Worm (Caenorhabditis elegans) whole organism, midembryonic: ENCODE results near the gene clec-51.

ENCODE experiments used
- T22C8.4 ChIP-seq: fragments of 200-800 bp; sonication (Bioruptor generic); IDR thresholded peaks from 2 replicates; pipeline ENCODE4 v1.3.6; 2022; ENCODE audit warnings: missing genetic modification characterization, missing compliant biosample characterization
- cog-1 ChIP-seq: sonication (generic microtip); optimal IDR thresholded peaks from 2 replicates; lab custom pipeline; 2016; ENCODE audit warnings: missing genetic modification characterization, missing compliant biosample characterization
- flt-1 ChIP-seq: fragments of 200-800 bp; sonication (Bioruptor generic); IDR thresholded peaks from 2 replicates; pipeline ENCODE4 v1.3.6; 2022; ENCODE audit warnings: missing genetic modification characterization, missing compliant biosample characterization
- klf-2 ChIP-seq: fragments of 200-800 bp; sonication (Bioruptor generic); conservative IDR thresholded peaks from 2 replicates; pipeline ENCODE4 v1.3.6; 2022; ENCODE audit warnings: missing genetic modification reagents, missing genetic modification characterization, missing compliant biosample characterization
- med-1 ChIP-seq: sonication (generic microtip); optimal IDR thresholded peaks from 2 replicates; lab custom pipeline; 2017; ENCODE audit warnings: missing genetic modification characterization, mild to moderate bottlenecking, missing compliant biosample characterization, antibody characterized with exemption, missing genetic modification reagents; ENCODE audit not compliant: insufficient read depth
- ref-1 ChIP-seq: fragments of 200-800 bp; sonication (Bioruptor generic); conservative IDR thresholded peaks from 2 replicates; pipeline ENCODE4 v1.3.6; 2022; ENCODE audit warnings: missing genetic modification reagents, missing genetic modification characterization, missing compliant biosample characterization
- tab-1 ChIP-seq: fragments of 200-800 bp; sonication (Bioruptor generic); IDR thresholded peaks from 2 replicates; pipeline ENCODE4 v1.3.6; 2022; ENCODE audit warnings: missing genetic modification characterization, missing compliant biosample characterization
- ztf-23 ChIP-seq: fragments of 200-800 bp; sonication (Bioruptor generic); IDR thresholded peaks from 2 replicates; pipeline ENCODE4 v1.3.6; 2022; ENCODE audit warnings: missing genetic modification reagents, missing genetic modification characterization, missing compliant biosample characterization
- ztf-29 ChIP-seq: fragments of 200-800 bp; sonication (Bioruptor generic); IDR thresholded peaks from 2 replicates; pipeline ENCODE4 v1.3.6; 2022; ENCODE audit warnings: missing genetic modification reagents, missing genetic modification characterization, missing compliant biosample characterization

Gene clec-51

DNA sequence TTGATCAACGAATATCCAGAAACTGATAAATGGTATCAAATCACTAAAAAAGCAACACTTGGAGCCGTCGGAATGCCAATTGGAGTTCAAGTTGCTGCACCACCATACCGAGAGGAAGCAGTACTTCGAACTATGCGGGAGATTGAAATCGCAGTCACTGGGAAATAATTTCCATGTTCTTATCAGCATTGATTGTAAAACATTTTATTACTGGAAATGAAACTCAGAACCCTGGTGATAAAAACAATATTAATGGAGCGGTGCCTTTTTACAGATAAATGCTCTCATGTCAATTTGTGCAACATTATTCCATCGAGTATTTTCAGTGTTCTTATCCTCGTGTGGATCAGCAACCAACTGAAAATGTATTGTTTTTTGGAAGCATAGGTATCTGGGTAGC is 1.8 kb downstream of the clec-51 start:
- TF ChIP-seq klf-2 (GFP tag; lab: Robert Waterston, UW): no peak

DNA sequence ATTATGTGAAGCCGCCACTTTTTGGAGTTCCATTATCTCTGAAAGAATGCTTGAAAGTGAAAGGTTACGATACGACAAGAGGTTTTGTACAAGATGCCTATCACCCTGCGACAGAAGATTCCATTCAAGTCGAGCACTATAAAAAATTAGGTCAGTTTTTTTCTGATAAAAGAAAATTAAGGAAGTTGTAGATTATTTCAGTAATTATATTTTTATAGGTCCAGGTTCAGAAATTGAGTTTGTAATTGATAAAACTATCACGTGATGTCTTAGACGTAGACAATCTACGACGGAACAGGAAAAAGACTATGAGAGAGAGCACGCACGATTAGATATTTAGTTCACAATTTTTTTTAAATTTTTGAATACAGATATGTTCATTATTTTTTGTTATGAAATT is 3.6 kb downstream of the clec-51 start:
- no peak for TF ChIP-seq ztf-29
- TF ChIP-seq T22C8.4 (GFP tag; lab: Robert Waterston, UW): no peak
- TF ChIP-seq med-1: no peak
- TF ChIP-seq klf-2 (GFP tag; lab: Robert Waterston, UW): no peak
- TF ChIP-seq ref-1 (GFP tag; lab: Robert Waterston, UW): no peak
- no peak for TF ChIP-seq flt-1
- TF ChIP-seq cog-1 (tag; lab: Kevin White, UChicago): no peak

DNA sequence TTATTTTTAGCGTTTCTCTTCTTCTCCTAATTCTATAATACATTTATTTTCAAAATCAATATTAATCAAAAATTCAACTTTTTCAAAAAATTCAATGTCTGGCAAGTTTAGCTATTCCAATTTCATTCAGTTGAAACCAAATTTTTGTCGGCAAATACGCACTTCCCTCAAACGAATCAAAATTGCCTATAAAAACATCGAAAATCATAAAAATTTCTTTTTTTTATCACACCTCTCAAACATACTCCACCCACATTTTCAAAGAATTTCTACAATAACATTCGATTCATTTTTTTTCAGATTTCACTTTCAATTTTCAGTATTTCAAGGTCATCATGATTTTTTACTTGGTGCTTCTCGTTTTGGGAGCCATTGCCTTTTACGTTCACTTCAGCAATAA is 4.5 kb downstream of the clec-51 start, which contains the start of gene faah-1:
TSS of gene faah-1 (plus strand) at position 301 of the 400 bp plus-strand sequence.
- TF ChIP-seq cog-1 (tag; lab: Kevin White, UChicago): no peak
- no peak for TF ChIP-seq flt-1
- no peak for TF ChIP-seq klf-2 (GFP tag; lab: Robert Waterston, UW)
- TF ChIP-seq T22C8.4 (GFP tag; lab: Robert Waterston, UW): no peak
- no peak for TF ChIP-seq ztf-29
- TF ChIP-seq tab-1 (GFP tag; lab: Robert Waterston, UW): no peak
- TF ChIP-seq med-1: no peak
- no peak for TF ChIP-seq ref-1 (GFP tag; lab: Robert Waterston, UW)
- TF ChIP-seq ztf-23 (GFP tag; lab: Robert Waterston, UW): no peak

DNA sequence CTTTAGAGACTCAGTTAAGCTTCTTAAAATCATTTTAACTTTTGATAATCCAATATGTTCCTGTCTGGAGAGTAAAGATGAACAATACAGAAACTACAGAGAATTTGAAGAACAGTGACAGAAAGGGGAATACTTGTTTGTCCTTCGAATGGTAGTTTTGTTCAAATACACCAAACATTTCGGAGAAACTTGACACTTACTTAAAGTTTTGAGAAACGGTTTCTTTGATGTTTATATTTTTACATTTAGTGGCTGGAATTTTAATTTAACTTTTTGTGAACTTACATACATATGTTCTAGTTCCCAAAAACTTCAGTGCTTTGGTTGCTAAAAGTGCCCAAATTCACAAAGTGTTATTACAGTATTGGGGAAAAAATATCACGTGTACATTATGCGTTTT is 6.4 kb downstream of the clec-51 start, which contains the start of gene B0218.5:
TSS of gene B0218.5 (minus strand) at position 101 of the 400 bp plus-strand sequence.
- TF ChIP-seq flt-1 (no peak), ref-1 (GFP tag; lab: Robert Waterston, UW) (no peak), ztf-23 (GFP tag; lab: Robert Waterston, UW) (no peak), tab-1 (GFP tag; lab: Robert Waterston, UW) (no peak), T22C8.4 (GFP tag; lab: Robert Waterston, UW) (no peak), klf-2 (GFP tag; lab: Robert Waterston, UW) (no peak), cog-1 (tag; lab: Kevin White, UChicago) (no peak), ztf-29 (no peak), med-1 (no peak)

DNA sequence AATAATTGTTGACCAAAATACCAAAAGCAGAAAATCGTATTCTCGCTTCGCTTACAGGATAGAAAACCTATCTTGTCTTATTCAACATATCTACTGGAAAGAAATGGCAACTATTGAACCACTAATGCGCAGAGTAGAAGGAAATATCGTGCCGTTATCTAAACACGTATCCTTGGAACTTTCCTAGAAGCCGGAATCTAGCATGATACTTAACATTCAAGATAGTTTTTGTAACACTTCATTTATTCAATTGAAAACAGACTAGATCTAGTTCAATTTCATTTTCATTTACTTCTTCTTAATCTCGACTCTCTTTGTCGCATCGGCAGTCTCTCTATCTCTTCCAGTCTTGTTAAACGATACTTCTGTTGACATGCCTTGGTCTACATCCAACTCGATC is 8.6 kb downstream of the clec-51 start:
- no peak for TF ChIP-seq cog-1 (tag; lab: Kevin White, UChicago)
- TF ChIP-seq ztf-29: no peak
- no peak for TF ChIP-seq ztf-23 (GFP tag; lab: Robert Waterston, UW)
- TF ChIP-seq ref-1 (GFP tag; lab: Robert Waterston, UW): no peak
- no peak for TF ChIP-seq med-1
- TF ChIP-seq tab-1 (GFP tag; lab: Robert Waterston, UW): no peak
- TF ChIP-seq klf-2 (GFP tag; lab: Robert Waterston, UW): no peak
- no peak for TF ChIP-seq T22C8.4 (GFP tag; lab: Robert Waterston, UW)
- no peak for TF ChIP-seq flt-1

DNA sequence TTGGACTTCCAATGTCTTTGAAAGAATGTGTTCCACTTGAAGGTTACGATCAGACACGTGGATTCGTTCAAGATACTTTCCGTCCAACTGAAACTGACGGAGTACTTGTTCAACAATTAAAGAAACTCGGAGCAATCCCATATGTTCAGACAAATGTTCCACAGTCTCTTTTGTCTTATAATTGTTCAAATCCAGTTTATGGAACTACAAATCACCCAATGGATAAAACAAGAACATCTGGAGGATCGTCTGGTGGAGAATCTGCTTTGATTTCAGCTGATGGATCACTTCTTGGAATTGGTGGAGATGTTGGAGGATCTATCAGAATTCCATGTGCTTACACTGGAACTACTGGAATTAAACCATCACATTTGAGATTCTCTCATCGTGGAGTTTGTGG is 10.4 kb downstream of the clec-51 start:
- TF ChIP-seq med-1 (no peak), cog-1 (tag; lab: Kevin White, UChicago) (no peak), ztf-23 (GFP tag; lab: Robert Waterston, UW) (no peak), tab-1 (GFP tag; lab: Robert Waterston, UW) (no peak), klf-2 (GFP tag; lab: Robert Waterston, UW) (no peak), ref-1 (GFP tag; lab: Robert Waterston, UW) (no peak), flt-1 (no peak), ztf-29 (no peak), T22C8.4 (GFP tag; lab: Robert Waterston, UW) (no peak)

DNA sequence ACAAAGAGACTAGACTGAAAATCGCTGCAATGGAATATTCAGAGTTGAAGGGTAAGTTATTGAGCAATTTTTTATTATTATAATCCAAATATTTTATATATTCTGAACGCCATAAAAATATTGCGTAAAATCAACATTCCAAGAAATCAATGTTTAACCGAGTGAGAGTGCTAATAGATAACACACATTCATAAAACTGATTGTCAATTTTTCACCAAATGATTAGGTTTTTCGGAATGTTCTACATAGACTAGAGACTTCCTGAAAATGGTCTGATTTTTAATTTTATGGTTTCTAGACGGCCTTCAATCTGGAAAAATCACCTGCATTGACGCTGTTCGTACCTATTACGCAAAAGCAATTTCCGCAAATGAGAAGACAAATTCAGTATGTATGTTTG is 10.9 kb downstream of the clec-51 start:
- no peak for TF ChIP-seq ref-1 (GFP tag; lab: Robert Waterston, UW)
- TF ChIP-seq klf-2 (GFP tag; lab: Robert Waterston, UW): no peak
- no peak for TF ChIP-seq med-1
- TF ChIP-seq ztf-23 (GFP tag; lab: Robert Waterston, UW): no peak
- TF ChIP-seq ztf-29: no peak
- no peak for TF ChIP-seq tab-1 (GFP tag; lab: Robert Waterston, UW)
- no peak for TF ChIP-seq T22C8.4 (GFP tag; lab: Robert Waterston, UW)
- no peak for TF ChIP-seq cog-1 (tag; lab: Kevin White, UChicago)

DNA sequence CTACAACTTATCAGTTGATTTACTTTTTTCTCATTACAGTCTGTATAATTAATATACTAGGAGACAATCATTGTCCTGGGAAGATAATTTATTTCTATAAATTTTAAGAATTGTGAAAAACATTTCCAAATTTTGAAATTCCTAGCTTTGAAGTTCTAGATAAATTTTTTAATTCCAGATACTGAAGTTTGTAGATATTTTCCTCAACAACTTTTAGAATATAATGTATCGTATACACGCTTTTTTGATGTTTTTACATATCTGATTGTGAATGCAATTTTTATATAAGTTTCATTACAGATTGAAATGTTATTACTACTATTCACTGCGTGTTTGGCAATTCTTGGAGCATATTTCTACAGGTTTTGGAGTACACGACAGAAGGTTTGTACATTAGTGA is 11.5 kb downstream of the clec-51 start, which contains the start of gene faah-2:
TSS of gene faah-2 (plus strand) at position 301 of the 400 bp plus-strand sequence.
- TF ChIP-seq tab-1 (GFP tag; lab: Robert Waterston, UW): no peak
- TF ChIP-seq med-1: no peak
- TF ChIP-seq klf-2 (GFP tag; lab: Robert Waterston, UW): no peak
- no peak for TF ChIP-seq flt-1
- TF ChIP-seq cog-1 (tag; lab: Kevin White, UChicago): no peak
- TF ChIP-seq T22C8.4 (GFP tag; lab: Robert Waterston, UW): no peak
- TF ChIP-seq ztf-29: no peak
- TF ChIP-seq ref-1 (GFP tag; lab: Robert Waterston, UW): no peak
- no peak for TF ChIP-seq ztf-23 (GFP tag; lab: Robert Waterston, UW)

- TF ChIP-seq ztf-29 (no peak), ztf-23 (GFP tag; lab: Robert Waterston, UW) (no peak), med-1 (no peak), flt-1 (no peak), ref-1 (GFP tag; lab: Robert Waterston, UW) (no peak), klf-2 (GFP tag; lab: Robert Waterston, UW) (no peak), T22C8.4 (GFP tag; lab: Robert Waterston, UW) (no peak)
Observed at ce11 chrIV:8151721-8152120, 11.9 kb downstream of the clec-51 start.

DNA sequence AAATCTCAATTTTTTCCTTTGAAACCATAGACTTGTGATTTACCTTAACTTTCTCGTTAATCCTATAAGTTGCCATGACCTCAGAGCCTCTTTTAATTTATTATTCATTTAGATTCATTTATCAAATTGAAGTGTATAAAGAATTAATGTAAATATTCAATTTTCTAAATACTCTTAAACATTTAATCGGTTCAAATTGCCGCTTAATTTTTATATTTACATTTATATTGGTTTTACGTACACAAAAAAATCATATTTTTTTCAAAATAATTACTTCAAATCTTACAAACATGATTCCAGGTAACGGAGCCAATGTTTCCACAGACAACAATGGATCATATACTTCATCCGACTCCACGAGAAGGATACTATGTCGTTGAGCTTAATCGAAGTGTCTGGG is 15.1 kb downstream of the clec-51 start, which contains the start of gene pmk-1:
TSS of gene pmk-1 (plus strand) at position 301 of the 400 bp plus-strand sequence.
- TF ChIP-seq med-1: no peak
- TF ChIP-seq ztf-29: no peak
- TF ChIP-seq klf-2 (GFP tag; lab: Robert Waterston, UW): no peak
- TF ChIP-seq cog-1 (tag; lab: Kevin White, UChicago): no peak
- TF ChIP-seq tab-1 (GFP tag; lab: Robert Waterston, UW): no peak
- TF ChIP-seq ref-1 (GFP tag; lab: Robert Waterston, UW): no peak
- no peak for TF ChIP-seq ztf-23 (GFP tag; lab: Robert Waterston, UW)
- no peak for TF ChIP-seq T22C8.4 (GFP tag; lab: Robert Waterston, UW)
- no peak for TF ChIP-seq flt-1
